Worm (Caenorhabditis elegans): ENCODE measurements around the gene sli-1.
A peak's percentile ranks its signal among the peaks of the same experiment; 100 is the strongest.

Gene sli-1

DNA sequence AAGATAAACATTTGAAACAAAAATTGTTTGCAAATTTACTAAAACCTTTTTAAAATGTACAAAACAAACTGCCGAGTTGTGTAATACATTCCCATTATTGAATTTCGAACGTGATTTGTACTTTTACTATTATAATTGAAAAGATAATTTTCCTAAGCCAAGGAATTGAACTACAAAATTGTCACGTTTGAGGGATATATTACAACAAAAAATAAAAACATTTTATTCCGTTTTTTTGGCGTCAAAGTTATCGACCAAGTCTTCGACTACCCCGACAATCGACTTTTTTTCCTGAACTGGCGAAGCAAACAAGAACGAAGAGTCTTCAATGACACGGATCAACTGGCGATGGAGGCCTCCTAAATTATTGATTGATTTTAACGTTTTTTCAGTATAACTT is 44.8 kb downstream of the sli-1 start, which contains the start of gene T19D7.7:
T19D7.7 (minus strand) TSS at position 101 of the 400 bp plus-strand sequence.
- TF ChIP-seq nfya-1 (tag; optimal IDR thresholded peaks at IDR 0.05) (no peak), elt-4 (tag; optimal IDR thresholded peaks at IDR 0.05) (no peak), unc-42 (tag; optimal IDR thresholded peaks at IDR 0.05) (no peak), ahr-1 (tag; optimal IDR thresholded peaks at IDR 0.05) (no peak), Y22D7AL.16 (tag; optimal IDR thresholded peaks at IDR 0.05) (no peak), hlh-30 (tag; optimal IDR thresholded peaks at IDR 0.05; ENCODE audit: insufficient read depth) (no peak), lim-6 (tag; optimal IDR thresholded peaks at IDR 0.05) (no peak), elt-2 (tag; optimal IDR thresholded peaks at IDR 0.05) (no peak), npax-4 (tag; optimal IDR thresholded peaks at IDR 0.05) (no peak), pros-1 (tag; optimal IDR thresholded peaks at IDR 0.05) (no peak), ceh-18 (tag; optimal IDR thresholded peaks at IDR 0.05) (no peak), hlh-8 (tag; optimal IDR thresholded peaks at IDR 0.05) (no peak), unc-86 (tag; optimal IDR thresholded peaks at IDR 0.05) (no peak), sox-2 (GFP tag; IDR thresholded peaks at IDR 0.05) (no peak)

DNA sequence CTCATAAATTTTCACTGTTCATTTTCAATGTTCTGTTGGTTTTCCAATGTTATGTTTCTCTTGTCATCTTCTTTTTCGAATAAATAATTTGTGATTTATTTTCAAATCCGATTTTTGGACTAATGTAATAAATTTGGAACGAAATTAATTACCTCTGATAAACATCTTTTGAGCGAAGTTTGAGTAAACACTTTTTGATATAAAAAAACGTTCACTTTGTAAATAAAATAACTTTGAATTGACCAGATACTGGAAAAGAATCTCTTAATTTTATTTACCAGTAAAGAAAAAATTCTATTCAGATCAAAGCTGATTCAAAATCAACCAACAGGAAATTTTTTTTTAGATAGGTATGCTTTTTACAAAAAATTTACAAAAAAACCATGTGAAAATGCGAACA is 54.0 kb downstream of the sli-1 start, which contains the start of gene lgc-32:
lgc-32 (plus strand) TSS at position 301 of the 400 bp plus-strand sequence.
- no peak for TF ChIP-seq ceh-30 (tag; optimal IDR thresholded peaks at IDR 0.05)
- no peak for TF ChIP-seq rnt-1 (tag; optimal IDR thresholded peaks at IDR 0.05)
- no peak for TF ChIP-seq hlh-15 (tag; optimal IDR thresholded peaks at IDR 0.05)
- TF ChIP-seq hlh-13 (GFP tag; optimal IDR thresholded peaks at IDR 0.05), result no peak
- no peak for TF ChIP-seq dmd-4 (tag; optimal IDR thresholded peaks at IDR 0.05; ENCODE audit: borderline replicate concordance)
- no peak for TF ChIP-seq sox-2 (GFP tag; IDR thresholded peaks at IDR 0.05)

DNA sequence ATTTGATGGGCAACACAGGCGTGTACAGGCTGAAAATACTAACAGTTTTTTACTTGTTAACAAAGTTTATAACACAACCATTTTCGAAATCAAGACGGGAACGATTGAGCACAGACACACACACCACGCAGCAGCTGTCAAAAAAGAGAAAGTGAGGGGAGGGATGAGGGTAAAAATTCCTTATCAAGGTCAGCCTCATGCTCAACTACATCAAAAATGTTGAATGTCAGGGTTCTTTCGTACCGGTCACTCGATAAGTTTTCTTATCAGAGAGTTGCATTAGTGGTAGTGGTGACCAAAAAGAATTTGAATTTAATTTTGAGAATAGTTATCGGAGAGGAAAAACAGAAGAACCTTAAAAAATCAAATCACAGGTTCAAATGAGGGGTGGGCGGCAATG is 55.2 kb downstream of the sli-1 start, which contains the start of gene T19D7.6:
T19D7.6 (minus strand) TSS at position 198 of the 400 bp plus-strand sequence.
- TF ChIP-seq sox-4 (tag; optimal IDR thresholded peaks at IDR 0.05) (no peak), elt-2 (tag; optimal IDR thresholded peaks at IDR 0.05) (peak; percentile 21)

Data from whole organism, late embryonic.